Worm (Caenorhabditis elegans) whole organism, early embryonic: ENCODE results near the gene Y105C5B.20.

Experiments used
- B0310.2 ChIP-seq: sonication (generic microtip); optimal IDR thresholded peaks from 2 replicates; lab custom pipeline; 2016; ENCODE audit warnings: mild to moderate bottlenecking, missing genetic modification characterization, missing compliant biosample characterization
- ama-1 ChIP-seq: fragments of 150-350 bp; optimal IDR thresholded peaks from 2 replicates; lab custom pipeline; 2014
- tra-4 ChIP-seq: sonication (generic microtip); optimal IDR thresholded peaks from 2 replicates; lab custom pipeline; 2017; ENCODE audit warnings: missing genetic modification characterization, missing compliant biosample characterization

DNA sequence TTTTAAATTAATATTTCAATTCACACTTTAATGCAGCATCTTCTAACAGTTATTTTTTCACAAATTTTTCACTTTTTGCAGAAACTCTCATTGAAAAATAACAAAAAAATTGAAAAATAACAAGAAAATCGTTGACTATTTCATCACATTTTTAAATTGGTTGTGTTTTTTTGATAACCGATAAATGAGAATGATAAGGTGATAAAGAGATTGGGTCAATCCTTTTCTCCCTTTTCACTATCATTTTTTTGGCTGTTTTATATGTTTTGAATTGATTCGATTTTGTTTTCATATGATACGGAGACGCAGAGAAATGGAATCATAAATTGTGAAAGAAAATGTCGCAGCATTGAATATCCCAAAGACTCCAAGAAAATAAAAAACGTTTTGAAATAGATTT is 21.3 kb upstream of the Y105C5B.20 start:
- TF ChIP-seq B0310.2 (no peak), ama-1 (no peak), tra-4 (tag; lab: Kevin White, UChicago) (no peak)
